Worm (Caenorhabditis elegans): ENCODE measurements around the gene hen-1.

The hen-1 gene

DNA sequence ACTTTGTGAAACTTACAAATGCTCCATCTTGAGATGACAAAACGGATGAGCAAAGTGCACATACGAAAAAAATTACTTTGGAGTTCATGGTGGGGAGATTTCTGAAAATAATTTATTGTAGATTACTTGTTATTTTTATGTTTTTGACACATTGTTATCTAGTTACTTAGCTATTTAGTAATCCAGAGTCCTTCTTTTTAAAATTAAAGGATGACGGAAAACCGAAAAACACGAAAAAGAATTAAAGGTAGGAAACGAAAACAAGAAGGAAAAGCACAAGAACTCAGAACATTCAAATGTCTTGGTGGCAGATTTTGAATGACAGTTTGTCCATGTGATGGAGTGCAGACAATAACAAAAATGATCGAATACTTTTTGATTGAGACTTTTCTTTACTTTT, at the start of gene hen-1:
hen-1 (minus strand) TSS at position 101 of the 400 bp plus-strand sequence.
- TF ChIP-seq sea-1 (GFP tag; conservative IDR thresholded peaks at IDR 0.05) (no peak), hnd-1 (tag; optimal IDR thresholded peaks at IDR 0.05) (no peak)

DNA sequence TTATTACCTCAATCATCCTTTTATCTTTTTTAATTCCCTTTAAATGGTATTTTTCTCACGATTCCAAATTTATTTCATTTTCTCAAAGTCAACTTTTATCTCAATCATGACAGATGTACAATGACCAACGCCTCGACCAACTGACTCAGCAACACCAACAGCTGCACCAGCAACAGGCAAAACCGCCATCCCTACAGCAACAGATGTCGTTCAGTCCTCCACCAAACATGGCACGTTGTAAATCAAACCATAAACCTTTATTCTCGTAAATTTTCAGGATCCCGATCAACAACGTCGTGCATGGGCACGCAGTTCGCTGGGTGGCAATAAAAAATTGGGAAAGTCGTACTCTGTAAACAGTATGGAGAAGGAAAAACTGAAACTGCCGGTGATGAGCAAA, 46.0 kb upstream of the hen-1 start:
- TF ChIP-seq tbx-37 (GFP tag; conservative IDR thresholded peaks at IDR 0.05) (no peak), B0310.2 (tag; optimal IDR thresholded peaks at IDR 0.05) (no peak), scrt-1 (GFP tag; IDR thresholded peaks at IDR 0.05) (no peak), F13C5.2 (tag; optimal IDR thresholded peaks at IDR 0.05) (no peak), hnd-1 (tag; optimal IDR thresholded peaks at IDR 0.05) (no peak), aly-1 (tag; optimal IDR thresholded peaks at IDR 0.05) (no peak), pes-1 (GFP tag; IDR thresholded peaks at IDR 0.05) (no peak), ceh-13 (GFP tag; optimal IDR thresholded peaks at IDR 0.05) (no peak), ceh-36 (tag; optimal IDR thresholded peaks at IDR 0.05) (no peak), ama-1 (optimal IDR thresholded peaks at IDR 0.05) (no peak), hmg-4 (GFP tag; optimal IDR thresholded peaks at IDR 0.05) (no peak), sea-1 (GFP tag; conservative IDR thresholded peaks at IDR 0.05) (no peak), tra-4 (tag; optimal IDR thresholded peaks at IDR 0.05) (no peak)

DNA sequence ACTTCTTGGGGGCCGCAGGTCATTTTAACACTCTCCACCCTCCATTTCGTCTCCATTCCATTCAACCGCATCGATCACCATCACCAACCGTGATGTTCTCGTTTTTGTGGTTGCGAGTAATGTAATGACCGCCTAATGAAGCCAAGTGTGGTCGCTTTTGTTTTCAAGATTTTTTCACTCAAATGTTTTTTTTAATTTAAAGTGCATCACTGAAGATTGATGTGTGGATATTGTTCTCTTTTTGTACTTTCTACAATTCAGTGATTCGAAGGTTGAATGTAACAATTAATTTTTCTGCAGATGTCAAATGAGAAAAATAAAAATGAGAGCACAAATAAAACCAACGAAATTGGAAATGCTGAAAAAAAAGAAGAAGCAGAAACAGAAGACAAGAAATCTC, 41.9 kb upstream of the hen-1 start, which contains the start of gene pgp-10:
pgp-10 (plus strand) TSS at position 301 of the 400 bp plus-strand sequence.
- TF ChIP-seq B0310.2 (tag; optimal IDR thresholded peaks at IDR 0.05) (no peak), ceh-36 (tag; optimal IDR thresholded peaks at IDR 0.05) (no peak), tbx-37 (GFP tag; conservative IDR thresholded peaks at IDR 0.05) (no peak), hnd-1 (tag; optimal IDR thresholded peaks at IDR 0.05) (no peak), aly-1 (tag; optimal IDR thresholded peaks at IDR 0.05) (no peak), hmg-4 (GFP tag; optimal IDR thresholded peaks at IDR 0.05) (no peak), tbx-11 (GFP tag; IDR thresholded peaks at IDR 0.05) (no peak), pes-1 (GFP tag; IDR thresholded peaks at IDR 0.05) (no peak)

DNA sequence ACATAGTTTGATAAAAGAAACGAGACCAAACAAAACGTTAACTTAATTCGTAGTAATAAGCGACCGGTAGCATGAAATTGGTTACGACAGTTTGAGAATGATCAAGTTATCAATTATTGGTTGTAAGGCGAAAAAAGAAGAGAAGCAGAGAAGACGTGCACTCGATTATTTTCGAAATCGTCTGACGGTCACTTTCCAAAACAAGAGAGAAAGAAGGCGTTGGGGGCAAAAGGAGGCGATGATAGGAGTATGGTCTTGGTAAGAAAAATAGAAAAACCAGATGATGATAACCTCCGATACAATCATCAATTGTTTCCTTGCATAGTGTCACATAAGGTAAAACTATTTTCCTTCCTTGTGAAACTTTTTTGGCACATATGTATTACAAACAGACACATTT, 40.7 kb upstream of the hen-1 start:
- no peak for TF ChIP-seq pes-1 (GFP tag; IDR thresholded peaks at IDR 0.05)
- TF ChIP-seq tbx-37 (GFP tag; conservative IDR thresholded peaks at IDR 0.05): no peak
- TF ChIP-seq ceh-36 (tag; optimal IDR thresholded peaks at IDR 0.05): no peak
- TF ChIP-seq aly-1 (tag; optimal IDR thresholded peaks at IDR 0.05): no peak
- TF ChIP-seq tbx-11 (GFP tag; IDR thresholded peaks at IDR 0.05): no peak
- TF ChIP-seq B0310.2 (tag; optimal IDR thresholded peaks at IDR 0.05): no peak
- no peak for TF ChIP-seq ama-1 (optimal IDR thresholded peaks at IDR 0.05)
- no peak for TF ChIP-seq ets-7 (tag; optimal IDR thresholded peaks at IDR 0.05)

DNA sequence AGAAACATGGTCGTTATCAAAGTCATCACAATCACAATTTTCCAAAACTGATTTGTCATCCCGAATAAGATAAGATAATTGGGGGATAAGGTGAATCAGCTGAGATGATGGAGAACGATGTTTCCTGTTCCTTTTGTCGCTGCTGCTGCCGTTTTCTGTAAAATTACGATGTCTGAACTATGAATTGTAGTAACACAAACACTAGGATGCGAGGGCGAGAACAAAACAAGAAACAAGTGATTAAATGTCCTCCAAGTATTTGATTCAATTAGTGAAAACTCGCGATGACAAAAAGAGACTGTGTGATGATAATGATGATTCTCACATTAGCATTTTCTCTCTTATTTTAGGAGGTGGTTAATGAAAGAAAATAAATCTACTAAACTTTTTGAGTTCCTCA, 39.1 kb upstream of the hen-1 start, which contains the start of gene C54D1.7:
C54D1.7 (minus strand) TSS at position 157 of the 400 bp plus-strand sequence.
- TF ChIP-seq B0310.2 (tag; optimal IDR thresholded peaks at IDR 0.05) (no peak), tra-4 (tag; optimal IDR thresholded peaks at IDR 0.05) (no peak)

DNA sequence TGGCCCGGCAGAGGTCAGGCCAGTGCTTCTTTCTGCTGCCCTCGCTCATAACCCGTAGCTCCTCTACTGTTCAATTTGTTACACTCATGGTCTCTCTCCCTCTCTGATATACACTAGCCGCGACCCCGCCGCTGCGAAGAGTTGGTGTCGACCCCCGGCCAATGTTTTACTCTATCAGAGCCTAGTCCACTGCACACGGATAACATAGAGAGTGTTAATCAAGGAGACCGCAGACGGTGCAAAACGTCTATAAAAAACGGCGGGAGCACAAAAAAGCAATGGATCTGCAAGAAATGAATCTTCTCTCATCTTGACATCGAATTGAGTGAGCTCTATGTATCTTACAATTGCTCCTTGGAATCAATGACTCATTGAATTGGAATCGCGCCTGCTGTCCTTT, 36.7 kb upstream of the hen-1 start:
- TF ChIP-seq tbx-37 (GFP tag; conservative IDR thresholded peaks at IDR 0.05): no peak

DNA sequence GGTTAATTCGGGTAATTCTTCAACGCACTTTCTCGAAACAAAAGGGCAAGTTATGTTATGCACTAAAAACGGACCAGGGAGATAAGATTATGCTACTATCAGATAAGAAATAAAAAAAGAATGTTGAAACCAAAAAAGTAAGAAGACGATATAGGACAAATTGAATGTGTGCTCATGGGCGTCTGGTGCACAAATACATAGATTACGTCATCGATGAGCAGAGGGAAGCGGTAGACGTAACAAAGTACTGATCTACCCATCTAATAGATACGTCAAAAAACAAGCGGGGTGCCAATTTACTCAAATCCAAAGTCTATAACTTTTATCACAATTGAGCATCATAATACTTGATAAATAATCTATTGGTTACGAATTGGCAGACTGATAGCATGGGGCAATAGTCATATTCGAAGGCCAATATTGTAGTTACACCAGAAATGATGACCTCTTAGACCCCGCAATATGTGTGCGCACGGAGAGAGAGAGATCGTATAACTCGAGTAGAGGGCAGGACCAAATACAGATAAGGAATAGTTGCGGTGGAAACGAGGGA, 35.3 kb upstream of the hen-1 start:
- TF ChIP-seq hmbx-1 (tag; optimal IDR thresholded peaks at IDR 0.05) (no peak), hnd-1 (tag; optimal IDR thresholded peaks at IDR 0.05) (no peak), sea-1 (GFP tag; conservative IDR thresholded peaks at IDR 0.05) (no peak), tra-4 (tag; optimal IDR thresholded peaks at IDR 0.05) (no peak), ceh-13 (GFP tag; optimal IDR thresholded peaks at IDR 0.05) (no peak), pes-1 (GFP tag; IDR thresholded peaks at IDR 0.05) (no peak), ceh-36 (tag; optimal IDR thresholded peaks at IDR 0.05) (no peak), tbx-11 (GFP tag; IDR thresholded peaks at IDR 0.05) (no peak), ama-1 (optimal IDR thresholded peaks at IDR 0.05) (no peak)

DNA sequence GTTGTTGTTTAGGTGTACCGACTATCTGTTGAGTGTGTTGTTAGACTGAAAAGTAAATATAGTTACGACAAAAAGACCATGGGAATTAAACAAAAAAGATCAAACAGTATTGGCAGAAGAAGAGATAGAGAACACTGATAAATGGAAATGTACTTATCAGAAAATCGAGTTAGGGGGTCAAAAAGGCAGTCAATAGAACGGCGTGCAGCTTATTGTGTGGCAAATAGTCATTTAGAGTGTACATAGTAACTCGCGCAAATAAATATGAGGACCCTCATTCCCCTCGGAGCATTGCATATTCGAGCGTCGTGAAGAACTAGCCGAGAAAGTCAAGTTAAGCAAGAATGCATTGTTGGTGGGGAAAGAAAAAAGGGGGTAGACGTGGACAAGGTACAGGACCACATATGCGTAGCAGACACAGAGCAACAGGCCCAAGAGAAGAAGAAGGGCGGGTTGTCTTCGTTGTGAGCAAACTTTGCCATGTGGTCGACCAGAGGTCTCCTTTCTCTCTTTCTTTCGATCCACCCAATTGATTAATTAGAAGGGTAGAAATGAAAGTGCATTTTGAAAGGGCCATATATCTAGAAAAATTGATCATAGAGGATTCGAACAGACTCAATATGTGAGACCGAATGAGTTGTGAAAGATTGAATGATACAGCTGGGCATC, 34.5 kb upstream of the hen-1 start, which contains the start of gene lam-2:
lam-2 (minus strand) TSS at position 51 of the 669 bp plus-strand sequence.
- TF ChIP-seq sea-1 (GFP tag; conservative IDR thresholded peaks at IDR 0.05) (no peak), tbx-11 (GFP tag; IDR thresholded peaks at IDR 0.05) (no peak), hnd-1 (tag; optimal IDR thresholded peaks at IDR 0.05) (no peak), ama-1 (optimal IDR thresholded peaks at IDR 0.05) (no peak), B0310.2 (tag; optimal IDR thresholded peaks at IDR 0.05) (no peak), hmg-4 (GFP tag; optimal IDR thresholded peaks at IDR 0.05) (peak; percentile 39)

DNA sequence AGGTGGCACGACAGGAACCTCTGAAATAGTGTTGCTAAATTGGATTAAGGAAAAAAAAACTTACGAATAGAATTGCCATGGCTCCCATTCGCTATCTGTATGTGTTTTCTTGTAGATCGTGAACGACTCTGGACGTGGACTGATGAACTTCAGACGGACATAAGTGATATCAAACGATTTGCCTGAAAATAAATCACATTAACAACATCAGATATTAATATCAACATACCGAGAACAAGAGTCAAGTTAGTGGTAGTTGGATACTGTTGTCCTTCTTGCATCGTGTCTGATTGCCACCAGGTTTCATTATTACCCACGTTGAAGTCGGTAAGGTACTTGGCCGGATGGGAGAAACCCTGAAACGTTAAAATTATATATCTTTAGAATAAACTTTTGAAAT, 32.9 kb upstream of the hen-1 start:
- TF ChIP-seq tbx-37 (GFP tag; conservative IDR thresholded peaks at IDR 0.05) (no peak), ceh-13 (GFP tag; optimal IDR thresholded peaks at IDR 0.05) (no peak), flt-1 (GFP tag; IDR thresholded peaks at IDR 0.05) (no peak), tra-4 (tag; optimal IDR thresholded peaks at IDR 0.05) (no peak), F13C5.2 (tag; optimal IDR thresholded peaks at IDR 0.05) (no peak), pes-1 (GFP tag; IDR thresholded peaks at IDR 0.05) (no peak), B0310.2 (tag; optimal IDR thresholded peaks at IDR 0.05) (no peak), ceh-36 (tag; optimal IDR thresholded peaks at IDR 0.05) (no peak), ets-7 (tag; optimal IDR thresholded peaks at IDR 0.05) (no peak), ama-1 (optimal IDR thresholded peaks at IDR 0.05) (no peak), hmg-4 (GFP tag; optimal IDR thresholded peaks at IDR 0.05) (no peak), hmbx-1 (tag; optimal IDR thresholded peaks at IDR 0.05) (no peak), scrt-1 (GFP tag; IDR thresholded peaks at IDR 0.05) (no peak), aly-1 (tag; optimal IDR thresholded peaks at IDR 0.05) (no peak)
